Worm (Caenorhabditis elegans): ENCODE measurements around the gene snf-10.

Gene snf-10

ce11 chrV:10476864-10477443 is 36.3 kb upstream of the snf-10 start:
- no peak for TF ChIP-seq tbx-2 (tag; optimal IDR thresholded peaks at IDR 0.05)
- no peak for TF ChIP-seq ceh-6 (GFP tag; optimal IDR thresholded peaks at IDR 0.05)
- TF ChIP-seq ceh-18 (tag; optimal IDR thresholded peaks at IDR 0.05): no peak
- TF ChIP-seq npax-4 (tag; optimal IDR thresholded peaks at IDR 0.05): no peak
- TF ChIP-seq nhr-232 (tag; optimal IDR thresholded peaks at IDR 0.05): no peak
- TF ChIP-seq dmd-4 (tag; optimal IDR thresholded peaks at IDR 0.05; ENCODE audit: borderline replicate concordance): no peak
- no peak for TF ChIP-seq lin-11 (tag; optimal IDR thresholded peaks at IDR 0.05)

ce11 chrV:10475421-10475820 is 34.8 kb upstream of the snf-10 start:
- TF ChIP-seq lim-6 (tag; optimal IDR thresholded peaks at IDR 0.05) (no peak), unc-55 (GFP tag; optimal IDR thresholded peaks at IDR 0.05) (no peak), che-1 (tag; optimal IDR thresholded peaks at IDR 0.05) (no peak), zip-5 (tag; optimal IDR thresholded peaks at IDR 0.05) (no peak), hlh-8 (tag; optimal IDR thresholded peaks at IDR 0.05) (no peak)

- TF ChIP-seq odd-2 (tag; optimal IDR thresholded peaks at IDR 0.05) (no peak), syd-9 (tag; optimal IDR thresholded peaks at IDR 0.05) (no peak), Y22D7AL.16 (tag; optimal IDR thresholded peaks at IDR 0.05) (no peak), T23F11.4 (GFP tag; optimal IDR thresholded peaks at IDR 0.05) (no peak), pros-1 (tag; optimal IDR thresholded peaks at IDR 0.05) (no peak), mec-3 (tag; optimal IDR thresholded peaks at IDR 0.05; ENCODE audit: borderline replicate concordance) (no peak), ceh-31 (tag; optimal IDR thresholded peaks at IDR 0.05) (no peak), ceh-48 (tag; optimal IDR thresholded peaks at IDR 0.05) (no peak), hlh-8 (tag; optimal IDR thresholded peaks at IDR 0.05) (no peak), npax-4 (tag; optimal IDR thresholded peaks at IDR 0.05) (no peak), nhr-11 (tag; optimal IDR thresholded peaks at IDR 0.05) (no peak), ahr-1 (tag; optimal IDR thresholded peaks at IDR 0.05) (no peak)
Observed at ce11 chrV:10474040-10474439, 33.4 kb upstream of the snf-10 start.

ce11 chrV:10472901-10473774 is 32.5 kb upstream of the snf-10 start:
- no peak for TF ChIP-seq fkh-6 (tag; optimal IDR thresholded peaks at IDR 0.05)
- no peak for TF ChIP-seq pag-3 (tag; optimal IDR thresholded peaks at IDR 0.05; ENCODE audit: borderline replicate concordance)
- no peak for TF ChIP-seq npax-4 (tag; optimal IDR thresholded peaks at IDR 0.05)
- TF ChIP-seq zip-5 (tag; optimal IDR thresholded peaks at IDR 0.05): no peak
- no peak for TF ChIP-seq pqm-1 (tag; optimal IDR thresholded peaks at IDR 0.05)
- TF ChIP-seq tbx-7 (tag; optimal IDR thresholded peaks at IDR 0.05): no peak
- TF ChIP-seq syd-9 (tag; optimal IDR thresholded peaks at IDR 0.05): no peak
- TF ChIP-seq dve-1 (tag; optimal IDR thresholded peaks at IDR 0.05): no peak
- no peak for TF ChIP-seq madf-2 (tag; optimal IDR thresholded peaks at IDR 0.05)
- no peak for TF ChIP-seq ceh-45 (GFP tag; IDR thresholded peaks at IDR 0.05)
- TF ChIP-seq ceh-22 (tag; optimal IDR thresholded peaks at IDR 0.05): no peak
- TF ChIP-seq nhr-232 (tag; optimal IDR thresholded peaks at IDR 0.05): no peak
- no peak for TF ChIP-seq unc-3 (GFP tag; conservative IDR thresholded peaks at IDR 0.05)
- TF ChIP-seq unc-3 (tag; optimal IDR thresholded peaks at IDR 0.05): no peak
- TF ChIP-seq sox-2 (GFP tag; IDR thresholded peaks at IDR 0.05): no peak

- no peak for TF ChIP-seq unc-55 (GFP tag; optimal IDR thresholded peaks at IDR 0.05)
- TF ChIP-seq nhr-11 (tag; optimal IDR thresholded peaks at IDR 0.05): no peak
- TF ChIP-seq unc-42 (tag; optimal IDR thresholded peaks at IDR 0.05): no peak
- TF ChIP-seq ceh-30 (tag; optimal IDR thresholded peaks at IDR 0.05): no peak
- TF ChIP-seq elt-4 (tag; optimal IDR thresholded peaks at IDR 0.05): no peak
- TF ChIP-seq pha-4 (tag; optimal IDR thresholded peaks at IDR 0.05): no peak
- TF ChIP-seq lin-11 (tag; optimal IDR thresholded peaks at IDR 0.05): no peak
- no peak for TF ChIP-seq dve-1 (tag; optimal IDR thresholded peaks at IDR 0.05)
- no peak for TF ChIP-seq ceh-19 (GFP tag; optimal IDR thresholded peaks at IDR 0.05)
- TF ChIP-seq lim-6 (tag; optimal IDR thresholded peaks at IDR 0.05): no peak
- TF ChIP-seq unc-86 (tag; optimal IDR thresholded peaks at IDR 0.05): no peak
- TF ChIP-seq ceh-6 (GFP tag; optimal IDR thresholded peaks at IDR 0.05): no peak
- TF ChIP-seq hlh-30 (tag; optimal IDR thresholded peaks at IDR 0.05; ENCODE audit: insufficient read depth): no peak
- TF ChIP-seq ahr-1 (tag; optimal IDR thresholded peaks at IDR 0.05): no peak
- no peak for TF ChIP-seq nfya-1 (tag; optimal IDR thresholded peaks at IDR 0.05)
- TF ChIP-seq hlh-8 (tag; optimal IDR thresholded peaks at IDR 0.05): no peak
- no peak for TF ChIP-seq pat-9 (tag; optimal IDR thresholded peaks at IDR 0.05)
- no peak for TF ChIP-seq C38D4.7 (GFP tag; optimal IDR thresholded peaks at IDR 0.05)
- no peak for TF ChIP-seq che-1 (tag; optimal IDR thresholded peaks at IDR 0.05)
- no peak for TF ChIP-seq ceh-48 (tag; optimal IDR thresholded peaks at IDR 0.05)
Observed at ce11 chrV:10471007-10471406, 30.4 kb upstream of the snf-10 start.

Data from whole organism, late embryonic.